Worm (Caenorhabditis elegans) whole organism, L4 larva: ENCODE results near the gene F07C3.2.
A peak's percentile ranks its signal among the peaks of the same experiment; 100 is the strongest.

ENCODE experiments used
- D1046.2 ChIP-seq: fragments of 200-800 bp; sonication (Bioruptor generic); IDR thresholded peaks from 2 replicates; pipeline ENCODE4 v1.3.6; 2022; ENCODE audit warnings: missing genetic modification characterization, missing compliant biosample characterization
- F26F4.8 ChIP-seq: fragments of 200-800 bp; sonication (Bioruptor generic); conservative IDR thresholded peaks from 2 replicates; pipeline ENCODE4 v1.3.6; 2022; ENCODE audit warnings: missing genetic modification characterization, missing compliant biosample characterization
- F37D6.2 ChIP-seq: sonication (generic microtip); optimal IDR thresholded peaks from 2 replicates; lab custom pipeline; 2016; ENCODE audit warnings: mild to moderate bottlenecking, missing genetic modification characterization, missing compliant biosample characterization
- T20F7.1 ChIP-seq: fragments of 200-800 bp; sonication (Bioruptor generic); optimal IDR thresholded peaks from 2 replicates; lab custom pipeline; 2018; ENCODE audit warnings: mild to moderate bottlenecking, missing genetic modification characterization, missing compliant biosample characterization
- Y75B8A.6 ChIP-seq: fragments of 200-800 bp; sonication (Bioruptor generic); IDR thresholded peaks from 2 replicates; pipeline ENCODE4 v1.3.6; 2022; ENCODE audit warnings: missing genetic modification reagents, missing genetic modification characterization, missing compliant biosample characterization
- ZK546.5 ChIP-seq, 2 experiments: sonication (generic microtip); optimal IDR thresholded peaks; 2 replicates each; lab custom pipeline; 2017; ENCODE audit warnings: missing biosample characterization in 2 of 2, missing genetic modification characterization in 2 of 2
- aha-1 ChIP-seq: fragments of 150-350 bp; peaks from one replicate; lab custom pipeline; 2014; ENCODE audit warnings: missing biosample characterization, missing genetic modification characterization
- ceh-20 ChIP-seq: fragments of 200-800 bp; sonication (Bioruptor generic); IDR thresholded peaks from 2 replicates; pipeline ENCODE4 v1.3.6; 2022; ENCODE audit warnings: missing genetic modification reagents, missing genetic modification characterization, missing compliant biosample characterization
- ceh-44 ChIP-seq: fragments of 200-800 bp; sonication (Bioruptor generic); IDR thresholded peaks from 2 replicates; pipeline ENCODE4 v1.3.6; 2022; ENCODE audit warnings: missing genetic modification reagents, missing genetic modification characterization, missing compliant biosample characterization
- ctbp-1 ChIP-seq: fragments of 200-800 bp; sonication (Bioruptor generic); IDR thresholded peaks from 2 replicates; pipeline ENCODE4 v1.3.6; 2022; ENCODE audit warnings: missing genetic modification reagents, missing genetic modification characterization, missing compliant biosample characterization
- daf-16 ChIP-seq, 3 experiments: sonication (generic microtip); optimal IDR thresholded peaks; 2 replicates each; lab custom pipeline; 2016 to 2017; ENCODE audit warnings: missing genetic modification characterization in 3 of 3, missing genetic modification reagents in 3 of 3, mild to moderate bottlenecking in 2 of 3, missing compliant biosample characterization in 2 of 3, missing biosample characterization in 1 of 3, moderate library complexity in 1 of 3
- dmd-8 ChIP-seq: fragments of 200-800 bp; sonication (Bioruptor generic); IDR thresholded peaks from 2 replicates; pipeline ENCODE4 v1.3.6; 2022; ENCODE audit warnings: missing genetic modification characterization, missing compliant biosample characterization
- dmd-9 ChIP-seq: fragments of 200-800 bp; sonication (Bioruptor generic); IDR thresholded peaks from 2 replicates; pipeline ENCODE4 v1.3.6; 2022; ENCODE audit warnings: missing genetic modification reagents, missing genetic modification characterization, missing compliant biosample characterization
- dve-1 ChIP-seq: sonication (generic microtip); optimal IDR thresholded peaks from 2 replicates; lab custom pipeline; 2017; ENCODE audit warnings: antibody characterized with exemption, mild to moderate bottlenecking, missing genetic modification characterization, missing compliant biosample characterization; ENCODE audit not compliant: insufficient read depth
- hlh-11 ChIP-seq: fragments of 200-800 bp; sonication (Bioruptor generic); optimal IDR thresholded peaks from 2 replicates; lab custom pipeline; 2018; ENCODE audit warnings: mild to moderate bottlenecking, missing genetic modification characterization, missing compliant biosample characterization
- hmg-1.1 ChIP-seq: fragments of 200-800 bp; sonication (Bioruptor generic); IDR thresholded peaks from 2 replicates; pipeline ENCODE4 v1.3.6; 2022; ENCODE audit warnings: missing genetic modification reagents, missing genetic modification characterization, missing compliant biosample characterization
- jun-1 ChIP-seq: fragments of 150-350 bp; optimal IDR thresholded peaks from 2 replicates; lab custom pipeline; 2014; ENCODE audit warnings: missing biosample characterization, missing genetic modification reagents, missing genetic modification characterization
- lim-7 ChIP-seq: fragments of 200-800 bp; sonication (Bioruptor generic); IDR thresholded peaks from 2 replicates; pipeline ENCODE4 v1.3.6; 2022; ENCODE audit warnings: missing genetic modification characterization, missing compliant biosample characterization
- lin-1 ChIP-seq: fragments of 200-800 bp; sonication (Bioruptor generic); IDR thresholded peaks from 2 replicates; pipeline ENCODE4 v1.3.6; 2022; ENCODE audit warnings: missing genetic modification reagents, missing genetic modification characterization, missing compliant biosample characterization
- lin-15B ChIP-seq: fragments of 150-350 bp; sonication (generic microtip); optimal IDR thresholded peaks from 3 replicates; lab custom pipeline; 2014; ENCODE audit warnings: missing biosample characterization, missing genetic modification characterization
- lin-29 ChIP-seq: fragments of 200-800 bp; sonication (Bioruptor generic); IDR thresholded peaks from 2 replicates; pipeline ENCODE4 v1.3.6; 2022; ENCODE audit warnings: missing genetic modification reagents, missing genetic modification characterization, missing compliant biosample characterization
- lin-39 ChIP-seq: fragments of 150-350 bp; optimal IDR thresholded peaks from 2 replicates; lab custom pipeline; 2014; ENCODE audit warnings: missing biosample characterization, missing genetic modification reagents, missing genetic modification characterization
- lsy-2 ChIP-seq, 2 experiments: fragments of 150-350 bp in 1 of 2; sonication (generic microtip) in 1 of 2; optimal IDR thresholded peaks; 2 replicates each; lab custom pipeline; 2014 to 2017; ENCODE audit warnings: missing biosample characterization in 2 of 2, missing genetic modification characterization in 2 of 2
- madf-9 ChIP-seq: fragments of 200-800 bp; sonication (Bioruptor generic); conservative IDR thresholded peaks from 2 replicates; pipeline ENCODE4 v1.3.6; 2022; ENCODE audit warnings: missing genetic modification reagents, missing genetic modification characterization, missing compliant biosample characterization
- mdt-29 ChIP-seq: fragments of 200-800 bp; sonication (Bioruptor generic); IDR thresholded peaks from 2 replicates; pipeline ENCODE4 v1.3.6; 2022; ENCODE audit warnings: missing genetic modification reagents, missing genetic modification characterization, missing compliant biosample characterization
- mep-1 ChIP-seq: fragments of 150-350 bp; sonication (generic microtip); optimal IDR thresholded peaks from 3 replicates; lab custom pipeline; 2014; ENCODE audit warnings: missing biosample characterization, missing genetic modification characterization
- nhr-111 ChIP-seq: fragments of 200-800 bp; sonication (Bioruptor generic); optimal IDR thresholded peaks from 2 replicates; lab custom pipeline; 2018; ENCODE audit warnings: mild to moderate bottlenecking, missing genetic modification characterization, missing compliant biosample characterization
- nhr-25 ChIP-seq: sonication (generic microtip); optimal IDR thresholded peaks from 2 replicates; lab custom pipeline; 2017; ENCODE audit warnings: missing genetic modification characterization, mild to moderate bottlenecking, missing compliant biosample characterization, antibody characterized with exemption, moderate library complexity, borderline replicate concordance; ENCODE audit not compliant: insufficient read depth
- nhr-48 ChIP-seq: sonication (generic microtip); optimal IDR thresholded peaks from 2 replicates; lab custom pipeline; 2016; ENCODE audit warnings: mild to moderate bottlenecking, missing genetic modification characterization, missing compliant biosample characterization
- nhr-77 ChIP-seq: fragments of 150-350 bp; optimal IDR thresholded peaks from 2 replicates; lab custom pipeline; 2014; ENCODE audit warnings: missing biosample characterization, missing genetic modification characterization
- pha-4 ChIP-seq, 2 experiments: fragments of 150-350 bp in 1 of 2; fragments of 200-800 bp in 1 of 2; sonication (Bioruptor generic) in 1 of 2; IDR thresholded peaks in 1 of 2; optimal IDR thresholded peaks in 1 of 2; 2 replicates each; pipeline versions ENCODE4 v1.3.6 to Lab custom; 2014 to 2022; ENCODE audit warnings: missing genetic modification characterization in 2 of 2, missing genetic modification reagents in 2 of 2, missing biosample characterization in 1 of 2, missing compliant biosample characterization in 1 of 2
- php-3 ChIP-seq: fragments of 200-800 bp; sonication (Bioruptor generic); IDR thresholded peaks from 2 replicates; pipeline ENCODE4 v1.3.6; 2022; ENCODE audit warnings: missing genetic modification reagents, missing genetic modification characterization, missing compliant biosample characterization
- sdz-12 ChIP-seq: fragments of 200-800 bp; sonication (Bioruptor generic); optimal IDR thresholded peaks from 2 replicates; lab custom pipeline; 2018; ENCODE audit warnings: mild to moderate bottlenecking, missing genetic modification characterization, missing compliant biosample characterization
- spr-1 ChIP-seq: sonication (generic microtip); optimal IDR thresholded peaks from 2 replicates; lab custom pipeline; 2016; ENCODE audit warnings: mild to moderate bottlenecking, missing genetic modification characterization, missing compliant biosample characterization
- tag-97 ChIP-seq: fragments of 200-800 bp; sonication (Bioruptor generic); IDR thresholded peaks from 2 replicates; pipeline ENCODE4 v1.3.6; 2022; ENCODE audit warnings: missing genetic modification characterization, missing compliant biosample characterization
- tra-1 ChIP-seq: fragments of 200-800 bp; sonication (Bioruptor generic); IDR thresholded peaks from 2 replicates; pipeline ENCODE4 v1.3.6; 2022; ENCODE audit warnings: missing genetic modification reagents, missing genetic modification characterization, missing compliant biosample characterization
- unc-62 ChIP-seq, 3 experiments: fragments of 150-350 bp in 1 of 3; sonication (generic microtip); optimal IDR thresholded peaks in 2 of 3; peaks in 1 of 3; 1 replicate in 1 of 3; 2 replicates in 2 of 3; lab custom pipeline; 2014 to 2017; ENCODE audit warnings: missing biosample characterization in 3 of 3, missing genetic modification characterization in 3 of 3, missing genetic modification reagents in 3 of 3, missing genotype in 1 of 3
- vab-7 ChIP-seq: fragments of 200-800 bp; sonication (Bioruptor generic); IDR thresholded peaks from 2 replicates; pipeline ENCODE4 v1.3.6; 2022; ENCODE audit warnings: missing genetic modification reagents, missing genetic modification characterization, missing compliant biosample characterization
- zag-1 ChIP-seq: fragments of 150-350 bp; optimal IDR thresholded peaks from 2 replicates; lab custom pipeline; 2014; ENCODE audit warnings: missing biosample characterization, missing genetic modification characterization
- zip-2 ChIP-seq: fragments of 150-350 bp; optimal IDR thresholded peaks from 2 replicates; lab custom pipeline; 2014; ENCODE audit warnings: missing biosample characterization, missing genetic modification characterization
- ztf-11 ChIP-seq: fragments of 150-350 bp; optimal IDR thresholded peaks from 2 replicates; lab custom pipeline; 2014; ENCODE audit warnings: missing biosample characterization, missing genetic modification characterization
- ztf-7 ChIP-seq: fragments of 150-350 bp; optimal IDR thresholded peaks from 2 replicates; lab custom pipeline; 2014; ENCODE audit warnings: missing biosample characterization, missing genetic modification characterization

The F07C3.2 gene

ce11 chrV:9247416-9247815 lies 21.5 kb downstream of the F07C3.2 start (continued):
- no peak for TF ChIP-seq mep-1
- no peak for TF ChIP-seq ztf-11 (tag; lab: Kevin White, UChicago)
- no peak for TF ChIP-seq lin-29 (GFP tag; lab: Robert Waterston, UW)

DNA sequence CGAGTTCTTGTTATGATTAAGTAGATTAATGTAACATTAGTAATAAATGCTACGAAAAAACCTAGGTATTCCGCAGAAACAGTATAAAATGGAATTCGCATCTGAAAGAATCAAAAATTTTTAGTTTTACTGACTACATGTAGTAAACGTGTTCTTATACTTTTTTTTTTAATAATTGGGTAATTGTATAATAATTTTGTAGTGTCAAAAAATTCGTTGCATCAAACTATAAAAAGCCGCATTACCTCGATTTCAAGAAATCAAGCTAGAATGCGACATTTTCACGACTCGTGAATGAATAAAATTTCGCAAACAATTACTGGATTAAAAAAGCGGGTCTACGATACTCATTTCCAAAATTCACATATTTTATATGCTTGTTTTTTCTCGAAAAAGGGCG lies 23.3 kb downstream of the F07C3.2 start, which contains the start of gene str-94:
TSS of gene str-94 (minus strand) at position 101 of the 400 bp plus-strand sequence.
- peak; percentile 39 for TF ChIP-seq aha-1 (tag; lab: Kevin White, UChicago)
- TF ChIP-seq php-3 (GFP tag; lab: Robert Waterston, UW) = no peak

ce11 chrV:9249932-9250331 lies 24.0 kb downstream of the F07C3.2 start, which contains the start of gene ptd-2:
ptd-2 (plus strand) TSS chrV:9250232.
- no peak for TF ChIP-seq ceh-44 (GFP tag; lab: Robert Waterston, UW)
- no peak for TF ChIP-seq lim-7
- TF ChIP-seq lin-15B (tag; lab: Kevin White, UChicago) = no peak

DNA sequence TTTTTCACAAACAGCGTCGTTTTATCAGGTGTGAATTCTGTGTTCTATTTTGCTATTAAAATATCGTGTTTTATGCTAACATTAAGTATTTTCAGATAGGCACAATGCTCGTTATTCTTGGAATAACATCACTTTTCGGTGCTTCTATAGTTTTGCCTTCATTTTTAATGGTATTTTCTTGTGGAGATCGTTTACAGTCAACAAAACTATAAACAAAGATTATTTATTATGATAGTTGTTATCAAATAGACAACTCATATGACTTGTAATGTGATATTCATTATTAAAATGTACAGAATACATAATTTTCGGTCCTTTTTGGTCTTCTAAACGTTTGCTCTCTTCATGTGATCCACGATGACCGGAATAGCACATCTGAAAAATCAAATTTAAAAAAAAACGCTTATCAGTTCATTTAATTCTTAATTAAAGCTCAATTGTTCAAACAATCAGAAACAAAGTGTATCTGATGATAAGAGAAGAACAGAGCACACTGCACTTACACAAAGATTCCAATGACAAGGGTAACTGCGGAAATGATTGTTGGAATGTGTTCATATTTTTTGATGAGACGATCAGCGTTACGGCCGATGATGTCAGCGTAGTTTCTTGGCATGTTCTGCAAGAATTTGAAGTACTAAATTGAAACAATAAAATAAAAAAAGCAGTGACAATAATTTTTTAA lies 28.3 kb downstream of the F07C3.2 start, which contains the start of gene F07C3.9:
TSS of gene F07C3.9 (minus strand) at position 635 of the 685 bp plus-strand sequence.
- no peak for TF ChIP-seq ztf-11 (tag; lab: Kevin White, UChicago)
- no peak for TF ChIP-seq vab-7 (GFP tag; lab: Robert Waterston, UW)
- TF ChIP-seq nhr-77 (tag; lab: Kevin White, UChicago) = no peak
- peak in 1 of 2 experiments; percentile 26 for TF ChIP-seq lsy-2 (tag; optimal IDR thresholded peaks at IDR 0.05; lab: Kevin White, UChicago)
- TF ChIP-seq ztf-7 (tag; lab: Kevin White, UChicago) = peak; percentile 6
- TF ChIP-seq lin-29 (GFP tag; lab: Robert Waterston, UW) = no peak
- TF ChIP-seq dmd-9 = no peak
- TF ChIP-seq dve-1 (tag; lab: Kevin White, UChicago) = peak; percentile 57
- no peak for TF ChIP-seq ceh-20 (GFP tag; lab: Robert Waterston, UW)
- no peak for TF ChIP-seq spr-1 (tag; lab: Kevin White, UChicago)
- TF ChIP-seq hmg-1.1 = no peak
- TF ChIP-seq lin-1 = no peak
- no peak for TF ChIP-seq jun-1 (tag; lab: Kevin White, UChicago)
- no peak for TF ChIP-seq zip-2 (tag; lab: Kevin White, UChicago)
- no peak for TF ChIP-seq lin-39 (tag; lab: Kevin White, UChicago)
- TF ChIP-seq madf-9 (GFP tag; lab: Robert Waterston, UW) = no peak
- TF ChIP-seq nhr-48 (tag; lab: Kevin White, UChicago) = peak; percentile 41
- no peak for TF ChIP-seq nhr-25 (tag; lab: Kevin White, UChicago)
- no peak for TF ChIP-seq ceh-44 (GFP tag; lab: Robert Waterston, UW)
- no peak for TF ChIP-seq F26F4.8 (GFP tag; lab: Robert Waterston, UW)
- peak; percentile 48 for TF ChIP-seq hlh-11 (tag; lab: Kevin White, UChicago)
- TF ChIP-seq nhr-111 = no peak
- TF ChIP-seq zag-1 (tag; lab: Kevin White, UChicago) = no peak
- TF ChIP-seq ctbp-1 (GFP tag; lab: Robert Waterston, UW) = no peak
- no peak for TF ChIP-seq unc-62 (GFP tag; optimal IDR thresholded peaks at IDR 0.05 in 1 of 2; lab: Kevin White, UChicago)
- TF ChIP-seq unc-62 (tag; optimal IDR thresholded peaks at IDR 0.05; lab: Kevin White, UChicago) = no peak
- TF ChIP-seq D1046.2 (GFP tag; lab: Robert Waterston, UW) = no peak
- TF ChIP-seq T20F7.1 = no peak
- no peak for TF ChIP-seq daf-16 (GFP tag; optimal IDR thresholded peaks at IDR 0.05; lab: Kevin White, UChicago)
- TF ChIP-seq daf-16 (tag; optimal IDR thresholded peaks at IDR 0.05; lab: Kevin White, UChicago) = peak; percentile 91
- TF ChIP-seq tra-1 (GFP tag; lab: Robert Waterston, UW) = no peak
- TF ChIP-seq Y75B8A.6 (GFP tag; lab: Robert Waterston, UW) = no peak
- no peak for TF ChIP-seq pha-4 (GFP tag; IDR thresholded peaks at IDR 0.05; lab: Robert Waterston, UW)
- no peak for TF ChIP-seq pha-4 (tag; optimal IDR thresholded peaks at IDR 0.05; lab: Kevin White, UChicago)
- no peak for TF ChIP-seq mdt-29
- TF ChIP-seq dmd-8 = no peak
- no peak for TF ChIP-seq ZK546.5 (tag; optimal IDR thresholded peaks at IDR 0.05; lab: Kevin White, UChicago)
- no peak for TF ChIP-seq mep-1
- TF ChIP-seq F37D6.2 (tag; lab: Kevin White, UChicago) = no peak
- no peak for TF ChIP-seq sdz-12 (GFP tag; lab: Kevin White, UChicago)
- TF ChIP-seq tag-97 = no peak
